Worm (Caenorhabditis elegans): ENCODE measurements around the gene F53G2.3.

Gene F53G2.3

DNA sequence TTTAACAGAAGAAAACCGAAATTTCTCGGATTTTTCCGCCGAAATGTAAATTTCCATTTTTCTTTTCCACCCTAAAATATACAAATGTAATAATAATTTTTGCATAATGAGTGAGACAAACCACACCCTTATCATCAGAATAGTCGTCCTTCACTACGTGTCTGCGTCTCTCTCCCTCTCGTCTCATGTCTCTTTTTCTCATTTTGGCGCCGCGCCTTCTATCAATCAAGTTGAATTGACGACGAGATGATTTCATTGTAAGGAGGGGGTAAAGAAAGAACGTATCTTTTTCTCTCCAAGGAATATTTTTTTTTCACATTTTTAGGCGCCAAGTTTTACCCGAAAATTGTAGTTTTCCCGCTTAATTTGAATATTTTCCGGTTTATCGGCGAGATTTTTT is 38.0 kb upstream of the F53G2.3 start:
- peak; percentile 78 for TF ChIP-seq sma-3 (GFP tag; optimal IDR thresholded peaks at IDR 0.05)
- no peak for TF ChIP-seq unc-62 (GFP tag; optimal IDR thresholded peaks at IDR 0.05)
- TF ChIP-seq ceh-16 (tag; optimal IDR thresholded peaks at IDR 0.05): peak; percentile 23
- TF ChIP-seq crh-2 (tag; optimal IDR thresholded peaks at IDR 0.05): peak; percentile 36
- TF ChIP-seq lsy-2 (tag; optimal IDR thresholded peaks at IDR 0.05): no peak
- no peak for TF ChIP-seq mab-5 (tag; optimal IDR thresholded peaks at IDR 0.05)
- TF ChIP-seq nhr-6 (tag; optimal IDR thresholded peaks at IDR 0.05): no peak
- peak; percentile 89 for TF ChIP-seq sma-9 (GFP tag; optimal IDR thresholded peaks at IDR 0.05)
- no peak for TF ChIP-seq sma-9 (tag; optimal IDR thresholded peaks at IDR 0.05)
- peak; percentile 33 for TF ChIP-seq nhr-25 (tag; optimal IDR thresholded peaks at IDR 0.05)
- TF ChIP-seq F13H6.1 (tag; optimal IDR thresholded peaks at IDR 0.05): no peak
- peak; percentile 13 for TF ChIP-seq C34F6.9 (tag; optimal IDR thresholded peaks at IDR 0.05)
- no peak for TF ChIP-seq nhr-10 (tag; optimal IDR thresholded peaks at IDR 0.05)
- TF ChIP-seq fos-1 (tag; optimal IDR thresholded peaks at IDR 0.05): peak; percentile 31
- TF ChIP-seq lin-13 (GFP tag; optimal IDR thresholded peaks at IDR 0.05): peak; percentile 8

DNA sequence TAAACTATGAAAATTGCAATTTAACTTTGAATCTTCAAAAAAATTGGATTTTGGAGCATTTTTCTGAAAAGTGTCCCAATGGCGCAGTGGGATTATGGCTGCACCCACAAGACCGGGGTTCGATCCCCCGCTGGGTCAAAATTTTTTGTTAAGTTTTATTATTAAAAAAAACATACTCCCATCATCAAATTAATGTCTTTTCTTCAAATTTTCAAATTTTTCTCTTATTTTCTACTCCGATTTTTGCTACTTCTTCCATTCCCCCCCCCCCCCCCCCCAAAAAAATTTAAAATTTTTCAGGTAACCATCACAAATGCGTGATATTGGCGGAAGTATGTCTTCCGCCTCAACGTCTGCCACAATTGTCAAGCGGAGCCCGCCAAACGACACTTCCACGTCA is 37.2 kb upstream of the F53G2.3 start, which contains the start of gene vab-19:
vab-19 (plus strand) TSS at position 301 of the 400 bp plus-strand sequence.
- no peak for TF ChIP-seq lin-39 (tag; optimal IDR thresholded peaks at IDR 0.05)
- no peak for TF ChIP-seq zag-1 (tag; optimal IDR thresholded peaks at IDR 0.05)
- no peak for TF ChIP-seq lin-11 (tag; optimal IDR thresholded peaks at IDR 0.05)
- TF ChIP-seq nhr-77 (tag; optimal IDR thresholded peaks at IDR 0.05): no peak
- no peak for TF ChIP-seq peb-1 (tag; optimal IDR thresholded peaks at IDR 0.05)
- TF ChIP-seq ztf-4 (tag; optimal IDR thresholded peaks at IDR 0.05): no peak
- no peak for TF ChIP-seq R02D3.7 (tag; optimal IDR thresholded peaks at IDR 0.05)
- TF ChIP-seq fos-1 (tag; optimal IDR thresholded peaks at IDR 0.05): no peak
- no peak for TF ChIP-seq unc-39 (tag; optimal IDR thresholded peaks at IDR 0.05)
- TF ChIP-seq lin-13 (GFP tag; optimal IDR thresholded peaks at IDR 0.05): no peak

DNA sequence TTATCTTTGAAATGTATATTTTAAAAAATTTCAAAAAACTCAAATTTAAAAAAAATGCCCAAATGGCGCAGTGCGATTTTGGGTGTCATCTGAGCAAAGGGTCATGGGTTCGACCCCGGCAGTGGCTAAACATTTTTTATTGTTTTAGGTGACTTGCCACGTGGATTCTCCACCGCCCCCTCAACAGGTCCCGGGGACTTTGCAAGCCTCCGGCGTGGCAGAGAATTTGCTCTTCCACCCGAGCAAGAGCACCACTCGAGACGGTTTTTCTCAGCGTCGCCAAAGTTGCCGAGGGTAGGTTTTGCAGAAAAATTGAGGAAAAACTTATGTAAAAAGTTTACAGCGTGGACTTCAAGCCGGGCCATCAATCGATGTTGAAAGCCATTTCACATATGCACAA is 35.0 kb upstream of the F53G2.3 start:
- TF ChIP-seq alr-1 (tag; optimal IDR thresholded peaks at IDR 0.05) (no peak), nhr-10 (tag; optimal IDR thresholded peaks at IDR 0.05) (no peak), unc-55 (GFP tag; optimal IDR thresholded peaks at IDR 0.05) (no peak), zag-1 (tag; optimal IDR thresholded peaks at IDR 0.05) (no peak), R02D3.7 (tag; optimal IDR thresholded peaks at IDR 0.05) (no peak), ztf-4 (tag; optimal IDR thresholded peaks at IDR 0.05) (no peak), ceh-16 (tag; optimal IDR thresholded peaks at IDR 0.05) (no peak), snpc-4 (tag; optimal IDR thresholded peaks at IDR 0.05) (no peak), ztf-1 (GFP tag; conservative IDR thresholded peaks at IDR 0.05) (no peak), elt-3 (tag; optimal IDR thresholded peaks at IDR 0.05) (no peak), nhr-129 (tag; optimal IDR thresholded peaks at IDR 0.05) (no peak), sma-9 (GFP tag; optimal IDR thresholded peaks at IDR 0.05) (no peak), sma-9 (tag; optimal IDR thresholded peaks at IDR 0.05) (no peak)

DNA sequence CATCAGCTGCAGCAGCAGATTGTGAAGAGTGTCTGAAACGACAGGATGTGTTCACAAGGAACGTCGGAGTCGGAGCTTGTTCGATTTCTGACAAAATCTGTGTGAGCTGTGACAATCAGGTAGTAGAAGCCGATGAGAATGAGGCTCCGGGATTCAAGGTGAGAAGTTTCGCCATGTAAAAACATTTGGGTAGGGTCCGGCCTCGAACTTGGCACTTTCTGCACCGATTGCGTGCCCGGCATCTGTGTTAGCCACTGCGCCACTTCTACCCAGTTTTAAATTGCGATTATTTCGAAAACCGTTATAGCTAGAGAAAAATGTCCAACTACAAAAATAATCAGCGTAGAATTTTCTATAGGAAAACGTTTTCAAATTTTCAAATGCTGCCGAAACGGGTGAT is 33.5 kb upstream of the F53G2.3 start:
- TF ChIP-seq nhr-6 (tag; optimal IDR thresholded peaks at IDR 0.05) (no peak), ama-1 (optimal IDR thresholded peaks at IDR 0.05) (no peak), nhr-21 (tag; optimal IDR thresholded peaks at IDR 0.05) (no peak)

DNA sequence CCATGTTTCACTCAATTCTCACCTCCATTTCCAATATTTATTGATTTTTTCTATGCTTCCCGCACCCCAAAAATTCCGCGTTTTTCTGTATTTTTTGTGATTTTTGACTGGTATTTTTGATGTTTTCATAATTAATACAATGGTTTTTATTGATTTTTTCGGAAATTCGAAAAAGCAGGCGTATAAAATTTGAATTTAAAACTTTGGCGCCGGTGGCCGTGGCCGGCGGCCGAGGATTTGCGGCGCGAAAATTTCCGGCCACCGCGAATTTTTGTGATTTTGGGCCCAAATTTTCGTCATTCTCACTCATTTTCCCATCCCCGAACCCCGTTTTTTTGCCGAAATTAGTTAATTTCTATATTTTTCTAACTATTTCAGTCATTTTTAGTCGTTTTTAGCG is 29.2 kb upstream of the F53G2.3 start:
- TF ChIP-seq gmeb-1 (tag; optimal IDR thresholded peaks at IDR 0.05) (peak; percentile 80), peb-1 (tag; optimal IDR thresholded peaks at IDR 0.05) (no peak), crh-2 (tag; optimal IDR thresholded peaks at IDR 0.05) (peak; percentile 34), ama-1 (optimal IDR thresholded peaks at IDR 0.05) (no peak), dmd-4 (tag; optimal IDR thresholded peaks at IDR 0.05) (no peak), sma-3 (GFP tag; optimal IDR thresholded peaks at IDR 0.05) (peak; percentile 46), sem-4 (tag; optimal IDR thresholded peaks at IDR 0.05) (no peak), snpc-4 (tag; optimal IDR thresholded peaks at IDR 0.05) (no peak), C34F6.9 (tag; optimal IDR thresholded peaks at IDR 0.05) (peak; percentile 32), lsy-2 (tag; optimal IDR thresholded peaks at IDR 0.05) (peak in 1 of 2 experiments; percentile 50), unc-55 (GFP tag; optimal IDR thresholded peaks at IDR 0.05) (peak; percentile 40)

DNA sequence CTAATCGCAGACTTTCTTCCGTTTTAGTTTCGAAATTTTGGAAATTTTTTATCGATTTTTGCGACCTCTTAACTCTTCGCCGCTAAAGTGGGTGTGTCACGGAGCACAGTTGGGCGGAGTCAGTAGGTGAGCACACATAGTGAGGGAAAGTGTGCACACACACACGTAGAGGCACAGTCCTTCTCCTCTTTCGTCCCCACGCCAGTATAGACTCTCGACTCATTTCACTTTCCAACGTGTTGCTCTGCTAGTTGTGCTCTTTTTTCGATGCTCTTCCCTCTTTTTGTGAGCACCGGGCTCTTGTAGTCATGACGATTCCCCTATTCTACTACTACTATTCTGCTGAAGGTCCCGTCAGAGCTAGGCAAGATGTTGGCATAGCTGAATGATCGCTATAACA is 27.7 kb upstream of the F53G2.3 start:
- TF ChIP-seq F13H6.1 (tag; optimal IDR thresholded peaks at IDR 0.05) (peak; percentile 36), unc-39 (tag; optimal IDR thresholded peaks at IDR 0.05) (no peak), ama-1 (optimal IDR thresholded peaks at IDR 0.05) (peak; percentile 47), sma-9 (GFP tag; optimal IDR thresholded peaks at IDR 0.05) (no peak), sma-9 (tag; optimal IDR thresholded peaks at IDR 0.05) (no peak), fos-1 (tag; optimal IDR thresholded peaks at IDR 0.05) (peak; percentile 35), nhr-129 (tag; optimal IDR thresholded peaks at IDR 0.05) (peak; percentile 22)

Measured in whole organism, L2 larva.